Worm (Caenorhabditis elegans) whole organism, mixed stage, embryonic: ENCODE results near the gene morc-1.

Experiments used
- flh-1 ChIP-seq: fragments of 200-800 bp; sonication (Bioruptor generic); optimal IDR thresholded peaks from 2 replicates; lab custom pipeline; 2018; ENCODE audit warnings: mild to moderate bottlenecking, missing genetic modification characterization, moderate library complexity, missing compliant biosample characterization
- lsy-2 ChIP-seq: fragments of 150-350 bp; optimal IDR thresholded peaks from 2 replicates; lab custom pipeline; 2014; ENCODE audit warnings: missing biosample characterization, missing genetic modification characterization
- nhr-237 ChIP-seq: fragments of 150-350 bp; optimal IDR thresholded peaks from 2 replicates; lab custom pipeline; 2014; ENCODE audit warnings: missing biosample characterization, missing genetic modification characterization
- pha-4 ChIP-seq: fragments of 150-350 bp; optimal IDR thresholded peaks from 2 replicates; lab custom pipeline; 2018; ENCODE audit warnings: missing biosample characterization, missing genetic modification reagents, missing genetic modification characterization
- unc-62 ChIP-seq: fragments of 150-350 bp; optimal IDR thresholded peaks from 2 replicates; lab custom pipeline; 2014; ENCODE audit warnings: missing biosample characterization, missing genetic modification reagents, missing genetic modification characterization
- ztf-11 ChIP-seq: fragments of 150-350 bp; optimal IDR thresholded peaks from 2 replicates; lab custom pipeline; 2014; ENCODE audit warnings: missing biosample characterization, missing genetic modification characterization

DNA sequence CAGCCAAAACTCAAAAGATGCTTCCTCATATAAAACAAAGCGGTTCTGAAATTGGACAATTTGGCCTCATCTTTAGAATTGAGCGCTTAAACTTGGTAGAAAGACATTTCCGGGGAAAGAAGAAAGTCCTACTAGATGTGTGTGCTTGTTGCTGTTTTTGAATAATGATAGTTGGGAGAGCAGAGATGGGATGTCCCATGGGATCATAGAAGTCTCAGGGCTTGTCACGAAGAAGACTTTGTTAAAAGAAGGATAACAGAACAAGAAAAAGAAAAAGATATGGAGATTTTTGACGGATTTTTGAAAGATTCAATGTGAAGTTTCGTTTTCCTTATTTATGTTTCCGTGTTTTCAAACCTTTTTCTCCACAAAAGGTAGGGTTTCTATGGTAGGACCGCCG is 12.0 kb upstream of the morc-1 start, which contains the start of gene ZC155.2:
- no peak for TF ChIP-seq ztf-11
- no peak for TF ChIP-seq lsy-2 (tag; lab: Kevin White, UChicago)
- TF ChIP-seq flh-1 (GFP tag; lab: Kevin White, UChicago), result no peak
- no peak for TF ChIP-seq nhr-237 (tag; lab: Kevin White, UChicago)
- no peak for TF ChIP-seq pha-4 (tag; lab: Kevin White, UChicago)
- no peak for TF ChIP-seq unc-62
